Worm (Caenorhabditis elegans) whole organism, young adult: ENCODE data around the gene srh-217.

Experiments used
- B0019.2 ChIP-seq: fragments of 200-800 bp; sonication (Bioruptor generic); conservative IDR thresholded peaks from 2 replicates; pipeline ENCODE4 v1.3.6; 2022; ENCODE audit warnings: missing genetic modification reagents, missing genetic modification characterization, missing compliant biosample characterization
- B0261.1 ChIP-seq: sonication (generic microtip); optimal IDR thresholded peaks from 2 replicates; lab custom pipeline; 2016; ENCODE audit warnings: mild to moderate bottlenecking, missing genetic modification characterization, moderate library complexity, missing compliant biosample characterization
- C06A6.2 ChIP-seq: fragments of 200-800 bp; sonication (Bioruptor generic); conservative IDR thresholded peaks from 2 replicates; pipeline ENCODE4 v1.3.6; 2022; ENCODE audit warnings: missing genetic modification characterization, missing compliant biosample characterization
- F55B11.4 ChIP-seq: sonication (generic microtip); optimal IDR thresholded peaks from 2 replicates; lab custom pipeline; 2016; ENCODE audit warnings: missing compliant biosample characterization, missing genetic modification characterization, borderline replicate concordance; ENCODE audit not compliant: insufficient read depth
- Y53G8AR.9 ChIP-seq: fragments of 200-800 bp; sonication (Bioruptor generic); conservative IDR thresholded peaks from 2 replicates; pipeline ENCODE4 v1.3.6; 2022; ENCODE audit warnings: missing genetic modification reagents, missing genetic modification characterization, missing compliant biosample characterization
- ZK185.1 ChIP-seq: sonication (generic microtip); optimal IDR thresholded peaks from 2 replicates; lab custom pipeline; 2016; ENCODE audit warnings: mild to moderate bottlenecking, missing genetic modification characterization, missing compliant biosample characterization; ENCODE audit not compliant: poor library complexity, severe bottlenecking
- attf-5 ChIP-seq: fragments of 200-800 bp; sonication (Bioruptor generic); optimal IDR thresholded peaks from 2 replicates; lab custom pipeline; 2018; ENCODE audit warnings: mild to moderate bottlenecking, missing genetic modification characterization, missing compliant biosample characterization
- ccch-3 ChIP-seq: fragments of 200-800 bp; sonication (Bioruptor generic); optimal IDR thresholded peaks from 2 replicates; lab custom pipeline; 2018; ENCODE audit warnings: mild to moderate bottlenecking, missing genetic modification characterization, missing compliant biosample characterization
- cebp-1 ChIP-seq, 2 experiments: fragments of 200-800 bp in 1 of 2; sonication (Bioruptor generic) in 1 of 2; sonication (generic microtip) in 1 of 2; IDR thresholded peaks in 1 of 2; optimal IDR thresholded peaks in 1 of 2; 2 replicates each; pipeline versions ENCODE4 v1.3.6 to Lab custom; 2017 to 2022; ENCODE audit warnings: missing compliant biosample characterization in 2 of 2, missing genetic modification characterization in 2 of 2, mild to moderate bottlenecking in 1 of 2, missing genetic modification reagents in 1 of 2, moderate library complexity in 1 of 2
- cebp-2 ChIP-seq: fragments of 200-800 bp; sonication (Bioruptor generic); IDR thresholded peaks from 2 replicates; pipeline ENCODE4 v1.3.6; 2022; ENCODE audit warnings: missing genetic modification characterization, missing compliant biosample characterization
- ceh-58 ChIP-seq: fragments of 200-800 bp; sonication (Bioruptor generic); IDR thresholded peaks from 2 replicates; pipeline ENCODE4 v1.3.6; 2022; ENCODE audit warnings: missing genetic modification characterization, missing compliant biosample characterization
- ceh-79 ChIP-seq: sonication (generic microtip); optimal IDR thresholded peaks from 2 replicates; lab custom pipeline; 2017; ENCODE audit warnings: mild to moderate bottlenecking, missing genetic modification characterization, missing compliant biosample characterization
- dox-1 ChIP-seq: fragments of 200-800 bp; sonication (Bioruptor generic); IDR thresholded peaks from 2 replicates; pipeline ENCODE4 v1.3.6; 2022; ENCODE audit warnings: missing genetic modification reagents, missing genetic modification characterization, missing compliant biosample characterization
- ekl-4 ChIP-seq: fragments of 200-800 bp; sonication (Bioruptor generic); IDR thresholded peaks from 2 replicates; pipeline ENCODE4 v1.3.6; 2022; ENCODE audit warnings: missing genetic modification reagents, missing genetic modification characterization, missing compliant biosample characterization
- him-1 ChIP-seq: sonication (generic microtip); optimal IDR thresholded peaks from 2 replicates; lab custom pipeline; 2016; ENCODE audit warnings: missing genotype, missing genetic modification reagents, missing genetic modification characterization, missing compliant biosample characterization
- hlh-12 ChIP-seq: sonication (generic microtip); optimal IDR thresholded peaks from 2 replicates; lab custom pipeline; 2016; ENCODE audit warnings: missing genetic modification characterization, missing compliant biosample characterization
- hlh-26 ChIP-seq: fragments of 200-800 bp; sonication (Bioruptor generic); conservative IDR thresholded peaks from 2 replicates; pipeline ENCODE4 v1.3.6; 2022; ENCODE audit warnings: missing genetic modification reagents, missing genetic modification characterization, missing compliant biosample characterization
- lag-1 ChIP-seq: fragments of 200-800 bp; sonication (Bioruptor generic); IDR thresholded peaks from 2 replicates; pipeline ENCODE4 v1.3.6; 2022; ENCODE audit warnings: missing genetic modification reagents, missing genetic modification characterization, missing compliant biosample characterization
- lin-35 ChIP-seq, 3 experiments: fragments of 150-350 bp in 2 of 3; sonication (generic microtip) in 1 of 3; optimal IDR thresholded peaks; 2 replicates each; lab custom pipeline; 2014 to 2018; ENCODE audit warnings: missing biosample characterization in 3 of 3, missing genetic modification characterization in 3 of 3, missing genetic modification reagents in 3 of 3
- lin-54 ChIP-seq: fragments of 200-800 bp; sonication (Bioruptor generic); optimal IDR thresholded peaks from 2 replicates; lab custom pipeline; 2018; ENCODE audit warnings: mild to moderate bottlenecking, missing genetic modification characterization, missing compliant biosample characterization
- madf-8 ChIP-seq: fragments of 200-800 bp; sonication (Bioruptor generic); conservative IDR thresholded peaks from 2 replicates; pipeline ENCODE4 v1.3.6; 2022; ENCODE audit warnings: missing genetic modification reagents, missing genetic modification characterization, missing compliant biosample characterization
- mcd-1 ChIP-seq: fragments of 200-800 bp; sonication (Bioruptor generic); IDR thresholded peaks from 2 replicates; pipeline ENCODE4 v1.3.6; 2022; ENCODE audit warnings: missing genetic modification reagents, missing genetic modification characterization, missing compliant biosample characterization
- nfyb-1 ChIP-seq: fragments of 200-800 bp; sonication (Bioruptor generic); IDR thresholded peaks from 2 replicates; pipeline ENCODE4 v1.3.6; 2022; ENCODE audit warnings: missing genetic modification reagents, missing genetic modification characterization, missing compliant biosample characterization
- nhr-120 ChIP-seq: fragments of 200-800 bp; sonication (Bioruptor generic); IDR thresholded peaks from 2 replicates; pipeline ENCODE4 v1.3.6; 2022; ENCODE audit warnings: missing genetic modification characterization, missing compliant biosample characterization
- nhr-179 ChIP-seq: sonication (generic microtip); optimal IDR thresholded peaks from 2 replicates; lab custom pipeline; 2016; ENCODE audit warnings: mild to moderate bottlenecking, missing genetic modification characterization, missing compliant biosample characterization
- nhr-27 ChIP-seq: fragments of 200-800 bp; sonication (Bioruptor generic); optimal IDR thresholded peaks from 2 replicates; lab custom pipeline; 2018; ENCODE audit warnings: mild to moderate bottlenecking, missing genetic modification characterization, moderate library complexity, missing compliant biosample characterization
- nhr-80 ChIP-seq: sonication (generic microtip); optimal IDR thresholded peaks from 2 replicates; lab custom pipeline; 2016; ENCODE audit warnings: missing genetic modification characterization, missing compliant biosample characterization
- pbrm-1 ChIP-seq: fragments of 200-800 bp; sonication (Bioruptor generic); IDR thresholded peaks from 2 replicates; pipeline ENCODE4 v1.3.6; 2022; ENCODE audit warnings: missing genetic modification reagents, missing genetic modification characterization, missing compliant biosample characterization
- pha-4 ChIP-seq: fragments of 150-350 bp; sonication (generic microtip); optimal IDR thresholded peaks from 2 replicates; lab custom pipeline; 2014; ENCODE audit warnings: missing biosample characterization, missing genetic modification reagents, missing genetic modification characterization
- sdz-38 ChIP-seq: sonication (generic microtip); optimal IDR thresholded peaks from 2 replicates; lab custom pipeline; 2016; ENCODE audit warnings: missing genotype, missing genetic modification characterization, missing compliant biosample characterization
- sea-2 ChIP-seq: fragments of 200-800 bp; sonication (Bioruptor generic); IDR thresholded peaks from 2 replicates; pipeline ENCODE4 v1.3.6; 2022; ENCODE audit warnings: missing genetic modification characterization, missing compliant biosample characterization
- snpc-4 ChIP-seq, 5 experiments: fragments of 150-350 bp in 1 of 5; sonication (generic microtip) in 4 of 5; optimal IDR thresholded peaks; 2 replicates each; lab custom pipeline; 2014 to 2018; ENCODE audit warnings: missing genetic modification characterization in 5 of 5, missing biosample characterization in 3 of 5, antibody characterized with exemption in 2 of 5, mild to moderate bottlenecking in 2 of 5, missing compliant biosample characterization in 2 of 5, missing genotype in 2 of 5, moderate library complexity in 2 of 5, missing genetic modification reagents in 1 of 5
- tlf-1 ChIP-seq: fragments of 200-800 bp; sonication (Bioruptor generic); optimal IDR thresholded peaks from 2 replicates; lab custom pipeline; 2018; ENCODE audit warnings: mild to moderate bottlenecking, missing genetic modification characterization, missing compliant biosample characterization
- ztf-26 ChIP-seq: sonication (generic microtip); optimal IDR thresholded peaks from 2 replicates; lab custom pipeline; 2017; ENCODE audit warnings: missing genetic modification characterization, missing compliant biosample characterization
- ztf-28 ChIP-seq: fragments of 200-800 bp; sonication (Bioruptor generic); IDR thresholded peaks from 2 replicates; pipeline ENCODE4 v1.3.6; 2022; ENCODE audit warnings: missing genetic modification reagents, missing genetic modification characterization, missing compliant biosample characterization
- ztf-6 ChIP-seq: fragments of 200-800 bp; sonication (Bioruptor generic); IDR thresholded peaks from 2 replicates; pipeline ENCODE4 v1.3.6; 2022; ENCODE audit warnings: missing genetic modification reagents, missing genetic modification characterization, missing compliant biosample characterization

Gene srh-217

DNA sequence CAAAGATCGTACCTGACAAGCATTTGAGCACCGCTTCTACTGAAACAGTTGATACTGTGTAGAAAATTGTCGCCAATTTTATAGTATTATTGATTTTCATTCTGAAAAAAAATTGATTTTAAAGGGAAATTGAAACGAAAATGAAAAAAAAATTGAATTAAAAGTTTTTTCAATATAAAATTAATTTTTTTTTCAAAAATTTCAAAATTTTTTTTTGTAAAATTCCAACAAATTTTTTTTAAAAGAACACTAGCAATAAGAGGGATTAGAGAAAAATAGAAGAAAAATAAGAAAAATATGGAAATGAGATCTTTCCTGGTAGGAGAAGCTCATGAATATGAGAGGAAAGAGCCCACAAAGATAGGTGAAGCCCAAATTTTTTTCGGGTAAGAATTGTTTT is 19.8 kb upstream of the srh-217 start, which contains the start of gene Y113G7B.11:
Y113G7B.11 (minus strand) TSS at position 101 of the 400 bp plus-strand sequence.
- no peak for TF ChIP-seq cebp-2 (GFP tag; lab: Robert Waterston, UW)
- TF ChIP-seq attf-5 (GFP tag; lab: Kevin White, UChicago): no peak
- TF ChIP-seq F55B11.4: no peak
- TF ChIP-seq Y53G8AR.9 (GFP tag; lab: Robert Waterston, UW): no peak
- no peak for TF ChIP-seq sea-2 (GFP tag; lab: Robert Waterston, UW)
- no peak for TF ChIP-seq pbrm-1
- no peak for TF ChIP-seq lin-54 (GFP tag; lab: Kevin White, UChicago)
- TF ChIP-seq nhr-120: no peak
- no peak for TF ChIP-seq nhr-27 (tag; lab: Kevin White, UChicago)
- TF ChIP-seq ztf-28 (GFP tag; lab: Robert Waterston, UW): no peak
- no peak for TF ChIP-seq lin-35 (GFP tag; optimal IDR thresholded peaks at IDR 0.05; lab: Kevin White, UChicago)
- TF ChIP-seq him-1 (tag; lab: Kevin White, UChicago): no peak
- no peak for TF ChIP-seq mcd-1 (GFP tag; lab: Robert Waterston, UW)
- no peak for TF ChIP-seq ccch-3 (GFP tag; lab: Kevin White, UChicago)
- TF ChIP-seq hlh-26 (GFP tag; lab: Robert Waterston, UW): no peak
- no peak for TF ChIP-seq sdz-38 (tag; lab: Kevin White, UChicago)
- no peak for TF ChIP-seq madf-8

ce11 chrV:20213097-20213496 is 17.7 kb upstream of the srh-217 start:
- no peak for TF ChIP-seq pha-4 (tag; lab: Kevin White, UChicago)
- no peak for TF ChIP-seq lag-1
- no peak for TF ChIP-seq ZK185.1
- TF ChIP-seq hlh-12 (tag; lab: Kevin White, UChicago): no peak
- TF ChIP-seq nhr-80 (tag; lab: Kevin White, UChicago): no peak
- TF ChIP-seq ztf-26 (tag; lab: Kevin White, UChicago): no peak
- no peak for TF ChIP-seq ekl-4
- TF ChIP-seq nfyb-1 (GFP tag; lab: Robert Waterston, UW): no peak
- TF ChIP-seq dox-1: no peak
- no peak for TF ChIP-seq cebp-1 (GFP tag; IDR thresholded peaks at IDR 0.05; lab: Robert Waterston, UW)
- no peak for TF ChIP-seq cebp-1 (tag; optimal IDR thresholded peaks at IDR 0.05; lab: Kevin White, UChicago)
- TF ChIP-seq snpc-4 (GFP tag; optimal IDR thresholded peaks at IDR 0.05; lab: Kevin White, UChicago): no peak
- no peak for TF ChIP-seq snpc-4 (tag; optimal IDR thresholded peaks at IDR 0.05; lab: Kevin White, UChicago)
- no peak for TF ChIP-seq B0019.2 (GFP tag; lab: Robert Waterston, UW)
- TF ChIP-seq ceh-58 (GFP tag; lab: Robert Waterston, UW): no peak
- TF ChIP-seq, all 124 proteins: peak for 0

DNA sequence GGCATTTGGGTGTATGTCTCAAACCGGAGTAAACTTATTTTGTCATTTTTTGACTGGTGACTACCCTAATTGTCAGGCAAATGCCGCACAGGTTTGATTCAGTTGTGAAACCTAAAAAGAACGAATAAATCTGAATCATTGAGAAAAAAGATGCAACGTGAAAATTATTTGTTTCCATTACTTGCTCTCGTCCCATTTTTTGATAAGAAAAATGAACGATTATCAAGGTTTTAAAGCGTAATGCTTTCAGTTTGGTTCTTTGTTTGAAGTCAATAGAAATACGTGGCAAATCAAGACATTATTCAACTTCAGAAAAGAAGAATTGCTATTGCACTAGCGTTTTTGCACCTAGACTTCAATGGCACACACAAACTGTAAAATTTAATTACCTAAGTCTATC is 17.2 kb upstream of the srh-217 start, which contains the start of gene Y113G7B.12:
Y113G7B.12 (minus strand) TSS at position 101 of the 400 bp plus-strand sequence.
- TF ChIP-seq B0261.1 (tag; lab: Kevin White, UChicago): no peak
- no peak for TF ChIP-seq ceh-79 (tag; lab: Kevin White, UChicago)
- no peak for TF ChIP-seq snpc-4 (GFP tag; optimal IDR thresholded peaks at IDR 0.05; lab: Kevin White, UChicago)
- TF ChIP-seq snpc-4 (tag; optimal IDR thresholded peaks at IDR 0.05; lab: Kevin White, UChicago): no peak
- TF ChIP-seq tlf-1 (GFP tag; lab: Kevin White, UChicago): no peak
- TF ChIP-seq nfyb-1 (GFP tag; lab: Robert Waterston, UW): no peak
- TF ChIP-seq ztf-6 (GFP tag; lab: Robert Waterston, UW): no peak
- no peak for TF ChIP-seq nhr-179 (tag; lab: Kevin White, UChicago)
- TF ChIP-seq C06A6.2 (GFP tag; lab: Robert Waterston, UW): no peak
- TF ChIP-seq cebp-1 (GFP tag; IDR thresholded peaks at IDR 0.05; lab: Robert Waterston, UW): no peak
- TF ChIP-seq cebp-1 (tag; optimal IDR thresholded peaks at IDR 0.05; lab: Kevin White, UChicago): no peak
